Fruit fly (Drosophila melanogaster) whole organism, adult: Measurements from ENCODE around the gene sunn.

ENCODE experiments used
- CG14711 ChIP-seq: fragments of 200-800 bp; sonication (Bioruptor generic); optimal IDR thresholded peaks from 2 replicates; lab custom pipeline; 2018; ENCODE audit warnings: missing biosample characterization, mild to moderate bottlenecking, missing genetic modification characterization, moderate library complexity
- CG1620 ChIP-seq: fragments of 200-800 bp; sonication (Bioruptor generic); optimal IDR thresholded peaks from 2 replicates; lab custom pipeline; 2016; ENCODE audit warnings: missing biosample characterization, missing genetic modification characterization
- CG33017 ChIP-seq: fragments of 200-800 bp; sonication (Bioruptor generic); optimal IDR thresholded peaks from 2 replicates; lab custom pipeline; 2018; ENCODE audit warnings: missing biosample characterization, mild to moderate bottlenecking, missing genetic modification characterization, moderate library complexity
- CG7045 ChIP-seq: fragments of 200-800 bp; sonication (Bioruptor generic); optimal IDR thresholded peaks from 2 replicates; lab custom pipeline; 2017; ENCODE audit warnings: missing biosample characterization, mild to moderate bottlenecking, missing genetic modification characterization
- CG7101 ChIP-seq: fragments of 200-800 bp; sonication (Bioruptor generic); optimal IDR thresholded peaks from 2 replicates; lab custom pipeline; 2018; ENCODE audit warnings: missing biosample characterization, mild to moderate bottlenecking, missing genetic modification characterization, moderate library complexity
- Crg-1 ChIP-seq: fragments of 200-800 bp; sonication (Bioruptor generic); optimal IDR thresholded peaks from 2 replicates; lab custom pipeline; 2016; ENCODE audit warnings: missing biosample characterization, missing genetic modification characterization
- Hr96 ChIP-seq: fragments of 200-800 bp; sonication (Bioruptor generic); optimal IDR thresholded peaks from 2 replicates; lab custom pipeline; 2016; ENCODE audit warnings: missing biosample characterization, missing genetic modification characterization
- Mnt ChIP-seq: fragments of 200-800 bp; sonication (Bioruptor generic); optimal IDR thresholded peaks from 2 replicates; lab custom pipeline; 2016; ENCODE audit warnings: missing biosample characterization, mild to moderate bottlenecking, missing genetic modification characterization
- kay ChIP-seq: fragments of 200-800 bp; sonication (Bioruptor generic); peaks from one replicate; lab custom pipeline; 2016; ENCODE audit warnings: missing biosample characterization, missing genetic modification characterization, borderline replicate concordance
- pad ChIP-seq: fragments of 200-800 bp; sonication (Bioruptor generic); optimal IDR thresholded peaks from 3 replicates; lab custom pipeline; 2017; ENCODE audit warnings: missing biosample characterization, missing genetic modification characterization, mild to moderate bottlenecking, moderate library complexity, missing genetic modification reagents
- toe ChIP-seq: fragments of 200-800 bp; sonication (Bioruptor generic); optimal IDR thresholded peaks from 2 replicates; lab custom pipeline; 2016; ENCODE audit warnings: missing biosample characterization, missing genetic modification characterization

DNA sequence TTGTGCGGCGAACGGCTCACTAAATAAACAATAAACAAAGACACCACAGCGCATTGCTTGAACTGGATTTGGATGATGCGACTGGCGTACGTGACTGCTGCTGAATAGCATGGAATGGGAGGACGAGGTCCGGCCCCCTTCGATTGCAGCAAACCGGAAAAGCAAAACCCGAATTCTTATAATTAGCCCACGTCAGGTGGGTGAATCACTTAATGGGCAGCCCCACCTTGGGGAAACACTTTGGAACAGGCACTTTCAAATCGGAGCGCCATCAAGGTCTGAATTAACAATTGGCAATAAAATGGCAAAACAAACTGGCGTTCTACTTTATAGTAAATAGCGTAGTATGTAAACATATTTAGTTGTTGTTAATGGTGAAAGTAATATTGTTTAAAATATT lies 32.3 kb upstream of the sunn start:
- TF ChIP-seq kay (GFP tag; lab: Kevin White, UChicago), result peak; percentile 18
- no peak for TF ChIP-seq Mnt (GFP tag; lab: Kevin White, UChicago)
- TF ChIP-seq Hr96 (GFP tag; lab: Kevin White, UChicago), result no peak
- no peak for TF ChIP-seq CG7045 (GFP tag; lab: Kevin White, UChicago)
- TF ChIP-seq pad (GFP tag; lab: Kevin White, UChicago), result no peak
- TF ChIP-seq toe, result no peak
- TF ChIP-seq CG33017, result no peak
- no peak for TF ChIP-seq CG1620 (GFP tag; lab: Kevin White, UChicago)
- no peak for TF ChIP-seq CG14711 (tag; lab: Kevin White, UChicago)
- TF ChIP-seq CG7101 (tag; lab: Kevin White, UChicago), result no peak
- no peak for TF ChIP-seq Crg-1 (GFP tag; lab: Kevin White, UChicago)
